Fruit fly (Drosophila melanogaster) Kc167 (cell line): ENCODE results near the gene CG7191.

Experiments used
- Myc ChIP-seq: fragments of >200 bp; optimal IDR thresholded peaks from 2 replicates; lab custom pipeline; 2017; ENCODE audit warnings: missing external identifiers
- h ChIP-seq: fragments of >200 bp; optimal IDR thresholded peaks from 3 replicates; lab custom pipeline; 2018; ENCODE audit warnings: missing external identifiers

DNA sequence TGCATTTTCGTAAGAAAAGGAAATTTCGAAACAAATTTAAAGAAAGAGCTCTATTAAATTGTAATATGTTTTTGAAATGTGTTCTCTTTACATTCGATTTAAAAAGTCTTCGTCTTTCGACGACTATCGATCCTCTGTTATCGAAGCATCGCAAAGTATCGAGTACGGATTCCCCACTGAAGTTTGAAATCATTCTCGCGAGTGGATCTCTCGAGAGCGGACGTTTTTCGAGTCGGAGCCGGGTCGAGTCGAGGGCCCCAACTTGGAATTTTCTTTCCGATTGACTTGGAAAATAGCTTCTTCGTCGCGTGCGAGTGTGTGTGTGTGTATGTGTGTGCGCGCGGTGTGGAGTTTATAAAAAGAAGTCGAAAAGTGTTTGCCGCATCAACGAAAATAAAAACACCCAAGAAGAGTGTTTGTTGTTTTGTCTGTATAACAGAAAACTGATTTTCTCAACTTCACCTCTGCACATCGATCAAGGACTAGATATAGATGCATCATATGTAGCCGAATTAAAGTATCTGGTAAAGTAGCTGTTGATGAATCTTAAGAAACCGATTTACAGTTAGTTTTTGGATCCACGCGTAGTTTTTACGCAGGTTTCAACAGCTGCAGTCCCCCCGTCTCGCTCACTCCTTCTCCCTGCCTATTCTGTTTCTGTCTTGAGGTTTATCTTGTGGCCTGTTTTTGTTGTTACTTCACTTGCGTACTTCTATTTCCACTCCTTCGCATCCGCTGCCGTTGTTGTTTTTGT is 44.0 kb downstream of the CG7191 start, which contains the start of gene LanB1:
- TF ChIP-seq Myc, result no peak
- TF ChIP-seq h (lab: Kevin White, UChicago), result no peak
